Worm (Caenorhabditis elegans): ENCODE results near the gene emb-27.

Gene emb-27

ce11 chrII:8185016-8185493 is 23.1 kb upstream of the emb-27 start, which contains the start of the genes mig-5 and cct-1 (continued):
- TF ChIP-seq tbx-8 (GFP tag; optimal IDR thresholded peaks at IDR 0.05) (no peak), sptf-1 (tag; optimal IDR thresholded peaks at IDR 0.05) (peak; percentile 67), zip-8 (tag; optimal IDR thresholded peaks at IDR 0.05) (no peak), ztf-11 (tag; optimal IDR thresholded peaks at IDR 0.05) (no peak), sem-2 (GFP tag; optimal IDR thresholded peaks at IDR 0.05) (no peak), bed-3 (GFP tag; optimal IDR thresholded peaks at IDR 0.05) (no peak), ces-1 (GFP tag; optimal IDR thresholded peaks at IDR 0.05) (peak; percentile 87), drap-1 (GFP tag; optimal IDR thresholded peaks at IDR 0.05) (peak; percentile 40), snpc-4 (tag; optimal IDR thresholded peaks at IDR 0.05) (no peak)

- TF ChIP-seq mab-5 (tag; optimal IDR thresholded peaks at IDR 0.05) (no peak), ces-1 (GFP tag; optimal IDR thresholded peaks at IDR 0.05) (no peak), drap-1 (GFP tag; optimal IDR thresholded peaks at IDR 0.05) (no peak), nhr-237 (tag; optimal IDR thresholded peaks at IDR 0.05) (no peak), lin-13 (tag; optimal IDR thresholded peaks at IDR 0.05) (no peak), ham-2 (GFP tag; optimal IDR thresholded peaks at IDR 0.05) (no peak), sem-2 (GFP tag; optimal IDR thresholded peaks at IDR 0.05) (no peak), nhr-12 (tag; optimal IDR thresholded peaks at IDR 0.05) (no peak), pha-4 (tag; optimal IDR thresholded peaks at IDR 0.05) (no peak), ceh-83 (GFP tag; optimal IDR thresholded peaks at IDR 0.05) (no peak)
These were observed 19.5 kb upstream of the emb-27 start, which contains the start of gene dylt-3 for ce11 chrII:8181437-8181836. Gene dylt-3, plus strand, starts transcription at chrII:8181737.

- TF ChIP-seq ztf-11 (tag; optimal IDR thresholded peaks at IDR 0.05) (no peak), unc-120 (tag; optimal IDR thresholded peaks at IDR 0.05; ENCODE audit: poor library complexity, severe bottlenecking) (no peak), unc-62 (GFP tag; optimal IDR thresholded peaks at IDR 0.05) (no peak), flh-1 (GFP tag; optimal IDR thresholded peaks at IDR 0.05) (no peak), mab-5 (tag; optimal IDR thresholded peaks at IDR 0.05) (no peak)
These were observed 18.3 kb upstream of the emb-27 start, which contains the start of gene T05C12.4 for ce11 chrII:8180281-8180680. Gene T05C12.4, minus strand, starts transcription at chrII:8180381.

ce11 chrII:8178614-8179013 is 16.6 kb upstream of the emb-27 start:
- TF ChIP-seq lin-32 (GFP tag; optimal IDR thresholded peaks at IDR 0.05) (no peak), nhr-28 (tag; optimal IDR thresholded peaks at IDR 0.05) (no peak), nhr-237 (tag; optimal IDR thresholded peaks at IDR 0.05) (no peak), hlh-1 (tag; optimal IDR thresholded peaks at IDR 0.05) (no peak), mab-5 (tag; optimal IDR thresholded peaks at IDR 0.05) (no peak), nhr-76 (tag; optimal IDR thresholded peaks at IDR 0.05) (no peak), ham-2 (GFP tag; optimal IDR thresholded peaks at IDR 0.05) (no peak), unc-120 (tag; optimal IDR thresholded peaks at IDR 0.05; ENCODE audit: poor library complexity, severe bottlenecking) (no peak), pha-4 (tag; optimal IDR thresholded peaks at IDR 0.05) (no peak), cnd-1 (tag; optimal IDR thresholded peaks at IDR 0.05) (no peak), nhr-2 (tag; optimal IDR thresholded peaks at IDR 0.05) (no peak), sem-2 (GFP tag; optimal IDR thresholded peaks at IDR 0.05) (no peak), blmp-1 (tag; optimal IDR thresholded peaks at IDR 0.05) (no peak), drap-1 (GFP tag; optimal IDR thresholded peaks at IDR 0.05) (no peak)

- TF ChIP-seq sem-2 (GFP tag; optimal IDR thresholded peaks at IDR 0.05): no peak
- no peak for TF ChIP-seq flh-1 (GFP tag; optimal IDR thresholded peaks at IDR 0.05)
- TF ChIP-seq nhr-28 (tag; optimal IDR thresholded peaks at IDR 0.05): no peak
- TF ChIP-seq ceh-83 (GFP tag; optimal IDR thresholded peaks at IDR 0.05): no peak
These were observed 15.1 kb upstream of the emb-27 start, which contains the start of gene acr-14 for ce11 chrII:8177095-8177494. Gene acr-14, minus strand, starts transcription at chrII:8177195.

ce11 chrII:8174148-8174547 is 12.2 kb upstream of the emb-27 start:
- TF ChIP-seq hlh-1 (tag; optimal IDR thresholded peaks at IDR 0.05): no peak
- TF ChIP-seq blmp-1 (tag; optimal IDR thresholded peaks at IDR 0.05): no peak
- TF ChIP-seq nhr-76 (tag; optimal IDR thresholded peaks at IDR 0.05): no peak
- TF ChIP-seq nhr-12 (tag; optimal IDR thresholded peaks at IDR 0.05): no peak
- TF ChIP-seq mls-2 (tag; optimal IDR thresholded peaks at IDR 0.05): no peak
- TF ChIP-seq ceh-43 (GFP tag; optimal IDR thresholded peaks at IDR 0.05): no peak
- no peak for TF ChIP-seq ceh-39 (tag; optimal IDR thresholded peaks at IDR 0.05)
- no peak for TF ChIP-seq lin-13 (tag; optimal IDR thresholded peaks at IDR 0.05)
- TF ChIP-seq drap-1 (GFP tag; optimal IDR thresholded peaks at IDR 0.05): no peak
- no peak for TF ChIP-seq ces-1 (GFP tag; optimal IDR thresholded peaks at IDR 0.05)
- TF ChIP-seq ztf-11 (tag; optimal IDR thresholded peaks at IDR 0.05): no peak
- TF ChIP-seq nhr-237 (tag; optimal IDR thresholded peaks at IDR 0.05): no peak
- TF ChIP-seq unc-39 (tag; optimal IDR thresholded peaks at IDR 0.05): no peak
- no peak for TF ChIP-seq lsy-2 (tag; optimal IDR thresholded peaks at IDR 0.05)
- no peak for TF ChIP-seq lin-32 (GFP tag; optimal IDR thresholded peaks at IDR 0.05)
- TF ChIP-seq nhr-28 (tag; optimal IDR thresholded peaks at IDR 0.05): no peak
- TF ChIP-seq ceh-83 (GFP tag; optimal IDR thresholded peaks at IDR 0.05): no peak
- no peak for TF ChIP-seq mab-5 (tag; optimal IDR thresholded peaks at IDR 0.05)
- no peak for TF ChIP-seq M03D4.4 (tag; optimal IDR thresholded peaks at IDR 0.05)
- TF ChIP-seq flh-1 (GFP tag; optimal IDR thresholded peaks at IDR 0.05): no peak
